Fruit fly (Drosophila melanogaster) whole organism, wandering third instar larva: ENCODE measurements around the gene CSN8.

Experiments used
- Abd-B ChIP-seq: fragments of >200 bp; optimal IDR thresholded peaks from 2 replicates; lab custom pipeline; 2017; ENCODE audit warnings: missing biosample characterization, missing genetic modification characterization
- CG32264 ChIP-seq: fragments of 200-800 bp; sonication (Bioruptor generic); optimal IDR thresholded peaks from 2 replicates; lab custom pipeline; 2016; ENCODE audit warnings: missing biosample characterization, missing genetic modification characterization
- CrebA ChIP-seq: fragments of 200-800 bp; sonication (Bioruptor generic); optimal IDR thresholded peaks from 2 replicates; lab custom pipeline; 2016; ENCODE audit warnings: missing biosample characterization, mild to moderate bottlenecking, missing genetic modification characterization, borderline replicate concordance
- Dfd ChIP-seq: fragments of >200 bp; optimal IDR thresholded peaks from 2 replicates; lab custom pipeline; 2017; ENCODE audit warnings: missing biosample characterization, missing genetic modification characterization
- GATAd ChIP-seq: sonication (Bioruptor generic); optimal IDR thresholded peaks from 2 replicates; lab custom pipeline; 2016; ENCODE audit warnings: missing biosample characterization, missing genetic modification characterization
- HLH106 ChIP-seq: fragments of 200-800 bp; optimal IDR thresholded peaks from 3 replicates; lab custom pipeline; 2019; ENCODE audit warnings: missing biosample characterization, mild to moderate bottlenecking, missing genetic modification characterization, moderate library complexity
- Hnf4 ChIP-seq: fragments of 200-800 bp; sonication (Bioruptor generic); optimal IDR thresholded peaks from 2 replicates; lab custom pipeline; 2016; ENCODE audit warnings: missing biosample characterization, mild to moderate bottlenecking, missing genetic modification characterization
- Hr78 ChIP-seq: fragments of >200 bp; optimal IDR thresholded peaks from 2 replicates; lab custom pipeline; 2017; ENCODE audit warnings: missing biosample characterization, missing genetic modification characterization
- Jra ChIP-seq: sonication (Bioruptor generic); optimal IDR thresholded peaks from 2 replicates; lab custom pipeline; 2016; ENCODE audit warnings: missing biosample characterization, missing genetic modification characterization
- Mio ChIP-seq: sonication (Bioruptor generic); optimal IDR thresholded peaks from 2 replicates; lab custom pipeline; 2016; ENCODE audit warnings: missing biosample characterization, missing genetic modification characterization
- Myc ChIP-seq: fragments of >200 bp; optimal IDR thresholded peaks from 2 replicates; lab custom pipeline; 2017
- OdsH ChIP-seq: fragments of 200-800 bp; sonication (Bioruptor generic); optimal IDR thresholded peaks from 2 replicates; lab custom pipeline; 2016; ENCODE audit warnings: missing biosample characterization, mild to moderate bottlenecking, missing genetic modification characterization
- Rel ChIP-seq, 2 experiments: fragments of 200-800 bp; sonication (Bioruptor generic) in 1 of 2; optimal IDR thresholded peaks; 2 replicates in 1 of 2; 3 replicates in 1 of 2; lab custom pipeline; 2016 to 2019; ENCODE audit warnings: mild to moderate bottlenecking in 2 of 2, missing biosample characterization in 2 of 2, missing genetic modification characterization in 2 of 2, moderate library complexity in 1 of 2
- Sp1 ChIP-seq: fragments of 200-800 bp; sonication (Bioruptor generic); optimal IDR thresholded peaks from 3 replicates; lab custom pipeline; 2019; ENCODE audit warnings: missing biosample characterization, mild to moderate bottlenecking, missing genetic modification characterization, moderate library complexity
- Vsx2 ChIP-seq: fragments of 200-300, 225-300 bp; sonication (Bioruptor generic); optimal IDR thresholded peaks from 2 replicates; lab custom pipeline; 2018; ENCODE audit warnings: missing biosample characterization, missing genetic modification characterization; ENCODE audit not compliant: partially characterized antibody
- br ChIP-seq: fragments of 200-800 bp; sonication (Bioruptor generic); optimal IDR thresholded peaks from 2 replicates; lab custom pipeline; 2016; ENCODE audit warnings: missing biosample characterization, missing genetic modification characterization
- brk ChIP-seq: fragments of 200-800 bp; sonication (Bioruptor generic); optimal IDR thresholded peaks from 2 replicates; lab custom pipeline; 2016; ENCODE audit warnings: missing biosample characterization, mild to moderate bottlenecking, missing genetic modification characterization
- dl ChIP-seq, 2 experiments: fragments of 175-275, 200-275 bp in 1 of 2; fragments of 200-275 bp in 1 of 2; sonication (Bioruptor generic); optimal IDR thresholded peaks; lab custom pipeline; 2018; ENCODE audit warnings: mild to moderate bottlenecking in 2 of 2, missing biosample characterization in 2 of 2, missing genetic modification characterization in 2 of 2, moderate library complexity in 2 of 2; ENCODE audit not compliant: partially characterized antibody in 2 of 2, insufficient read depth in 1 of 2
- dmrt93B ChIP-seq: fragments of 200-800 bp; sonication (Bioruptor generic); optimal IDR thresholded peaks from 2 replicates; lab custom pipeline; 2018; ENCODE audit warnings: missing biosample characterization, mild to moderate bottlenecking, missing genetic modification characterization
- dsf ChIP-seq: sonication (Bioruptor generic); optimal IDR thresholded peaks from 2 replicates; lab custom pipeline; 2016; ENCODE audit warnings: missing biosample characterization, missing genetic modification characterization, borderline replicate concordance
- ey ChIP-seq: fragments of 200-800 bp; sonication (Bioruptor generic); optimal IDR thresholded peaks from 2 replicates; lab custom pipeline; 2016; ENCODE audit warnings: missing biosample characterization, missing genetic modification characterization
- foxo ChIP-seq, 2 experiments: fragments of 200-800 bp; sonication (Bioruptor generic); optimal IDR thresholded peaks; 2 replicates in 1 of 2; 3 replicates in 1 of 2; lab custom pipeline; 2016 to 2017; ENCODE audit warnings: missing biosample characterization in 2 of 2, missing genetic modification characterization in 2 of 2
- jim ChIP-seq: fragments of 175-275, 200-325 bp; sonication (Bioruptor generic); optimal IDR thresholded peaks from 2 replicates; lab custom pipeline; 2016; ENCODE audit warnings: missing biosample characterization, mild to moderate bottlenecking, missing genetic modification characterization
- lola ChIP-seq: fragments of >200 bp; optimal IDR thresholded peaks from 2 replicates; lab custom pipeline; 2017; ENCODE audit warnings: missing biosample characterization, missing genetic modification characterization
- pan ChIP-seq: fragments of >200 bp; optimal IDR thresholded peaks from 2 replicates; lab custom pipeline; 2017
- psq ChIP-seq: fragments of 200-800 bp; sonication (Bioruptor generic); optimal IDR thresholded peaks from 3 replicates; lab custom pipeline; 2017; ENCODE audit warnings: missing biosample characterization, mild to moderate bottlenecking, missing genetic modification characterization, moderate library complexity
- sage ChIP-seq: fragments of 200-800 bp; sonication (Bioruptor generic); optimal IDR thresholded peaks from 2 replicates; lab custom pipeline; 2016; ENCODE audit warnings: missing biosample characterization, mild to moderate bottlenecking, missing genetic modification characterization
- sv ChIP-seq: fragments of 200-800 bp; sonication (Bioruptor generic); optimal IDR thresholded peaks from 3 replicates; lab custom pipeline; 2016; ENCODE audit warnings: missing biosample characterization, missing genetic modification characterization
- woc ChIP-seq: sonication (Bioruptor generic); optimal IDR thresholded peaks from 2 replicates; lab custom pipeline; 2016; ENCODE audit warnings: missing biosample characterization, mild to moderate bottlenecking, missing genetic modification characterization

CSN8 gene

DNA sequence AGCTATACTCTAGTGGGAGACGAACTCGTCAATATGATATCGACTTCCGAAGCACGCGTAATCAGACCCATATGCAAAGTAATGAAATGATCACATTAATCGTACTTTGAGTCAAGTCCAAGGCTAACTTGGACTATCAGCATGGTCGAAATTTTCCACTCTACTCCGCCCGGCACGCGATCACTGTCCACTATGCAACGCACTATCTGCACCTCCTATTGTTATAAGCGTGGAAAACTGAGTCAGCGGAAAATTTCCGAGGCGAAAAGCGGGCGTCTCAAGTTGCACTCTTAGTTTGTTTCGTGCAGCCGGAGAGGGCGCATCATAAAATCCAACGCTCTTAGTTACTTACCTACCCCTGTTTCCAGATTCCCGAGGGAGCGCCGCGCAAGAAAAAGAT, 21.2 kb downstream of the CSN8 start:
- no peak for TF ChIP-seq sv (GFP tag; lab: Kevin White, UChicago)
- no peak for TF ChIP-seq dsf (GFP tag; lab: Kevin White, UChicago)
- no peak for TF ChIP-seq Dfd (GFP tag; lab: Kevin White, UChicago)
- TF ChIP-seq brk (GFP tag; lab: Kevin White, UChicago) = no peak
- no peak for TF ChIP-seq woc (GFP tag; lab: Kevin White, UChicago)
- TF ChIP-seq Sp1 = no peak
- no peak for TF ChIP-seq lola (GFP tag; lab: Kevin White, UChicago)
- no peak for TF ChIP-seq foxo (GFP tag; optimal IDR thresholded peaks at IDR 0.05; lab: Kevin White, UChicago)
- TF ChIP-seq OdsH (GFP tag; lab: Kevin White, UChicago) = no peak
- TF ChIP-seq sage = no peak
- no peak for TF ChIP-seq psq (GFP tag; lab: Kevin White, UChicago)
- no peak for TF ChIP-seq Rel (GFP tag; optimal IDR thresholded peaks at IDR 0.05; lab: Kevin White, UChicago)
- no peak for TF ChIP-seq Rel (tag; optimal IDR thresholded peaks at IDR 0.05; lab: Kevin White, UChicago)
- TF ChIP-seq br (GFP tag; lab: Kevin White, UChicago) = no peak
- TF ChIP-seq Abd-B (GFP tag; lab: Kevin White, UChicago) = no peak
- TF ChIP-seq Myc (lab: Kevin White, UChicago) = no peak
- TF ChIP-seq Jra (GFP tag; lab: Kevin White, UChicago) = no peak
- TF ChIP-seq Hr78 = no peak

DNA sequence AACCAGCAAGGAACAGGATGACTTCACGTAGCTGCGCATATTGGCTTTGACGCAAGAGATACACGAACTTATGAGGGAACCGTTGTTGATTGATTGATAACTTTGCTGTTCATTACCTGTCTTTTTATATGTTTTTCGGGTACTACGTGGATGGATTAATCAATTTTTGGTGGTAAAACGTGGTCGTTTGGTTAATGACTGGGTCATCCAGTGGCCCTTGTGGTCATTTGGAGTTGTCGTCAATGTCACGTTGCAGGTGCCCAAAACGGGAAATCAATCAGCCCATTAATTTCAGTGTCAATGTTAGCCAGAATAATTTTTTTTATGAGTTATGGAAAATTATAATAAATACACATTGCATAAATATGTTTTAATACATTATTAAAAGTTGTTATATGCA, 24.6 kb downstream of the CSN8 start, which contains the start of gene CG42819:
TSS of gene CG42819 (minus strand) at position 101 of the 400 bp plus-strand sequence.
- TF ChIP-seq CG32264 (no peak), CrebA (GFP tag; lab: Kevin White, UChicago) (no peak), pan (lab: Kevin White, UChicago) (no peak)

DNA sequence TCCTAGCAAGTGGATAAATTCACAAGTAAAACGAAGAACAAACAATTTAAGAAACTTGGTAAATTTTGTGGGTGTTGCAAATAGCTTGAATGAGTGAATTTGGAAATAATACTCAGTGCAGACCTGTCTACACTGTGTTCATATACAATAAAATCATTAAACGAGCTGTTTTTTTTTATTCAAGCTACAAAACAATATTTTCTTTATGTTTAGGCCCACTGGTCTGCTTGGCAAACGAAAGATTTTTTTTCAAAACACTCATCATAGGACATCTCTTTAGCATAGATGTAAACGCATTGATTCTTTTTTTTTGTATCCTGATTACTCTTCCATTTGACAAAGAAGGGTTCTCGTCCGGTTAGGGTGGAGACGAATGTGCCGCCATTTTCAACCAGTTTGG, 27.6 kb downstream of the CSN8 start, which contains the start of gene CG42820:
TSS of gene CG42820 (minus strand) at position 101 of the 400 bp plus-strand sequence.
- no peak for TF ChIP-seq Abd-B (GFP tag; lab: Kevin White, UChicago)
- no peak for TF ChIP-seq ey (GFP tag; lab: Kevin White, UChicago)
- TF ChIP-seq HLH106 (tag; lab: Kevin White, UChicago) = no peak
- no peak for TF ChIP-seq sage
- no peak for TF ChIP-seq jim (GFP tag; lab: Kevin White, UChicago)
- no peak for TF ChIP-seq dl (GFP tag; optimal IDR thresholded peaks at IDR 0.05; lab: Kevin White, UChicago; ENCODE audit: insufficient read depth in 1 of 2, partially characterized antibody in 2 of 2)
- no peak for TF ChIP-seq Sp1
- no peak for TF ChIP-seq lola (GFP tag; lab: Kevin White, UChicago)
- TF ChIP-seq Mio = no peak
- TF ChIP-seq psq (GFP tag; lab: Kevin White, UChicago) = no peak
- TF ChIP-seq pan (lab: Kevin White, UChicago) = no peak
- TF ChIP-seq Vsx2 (GFP tag; lab: Kevin White, UChicago) = no peak
- no peak for TF ChIP-seq Myc (lab: Kevin White, UChicago)
- no peak for TF ChIP-seq Hnf4 (GFP tag; lab: Kevin White, UChicago)

DNA sequence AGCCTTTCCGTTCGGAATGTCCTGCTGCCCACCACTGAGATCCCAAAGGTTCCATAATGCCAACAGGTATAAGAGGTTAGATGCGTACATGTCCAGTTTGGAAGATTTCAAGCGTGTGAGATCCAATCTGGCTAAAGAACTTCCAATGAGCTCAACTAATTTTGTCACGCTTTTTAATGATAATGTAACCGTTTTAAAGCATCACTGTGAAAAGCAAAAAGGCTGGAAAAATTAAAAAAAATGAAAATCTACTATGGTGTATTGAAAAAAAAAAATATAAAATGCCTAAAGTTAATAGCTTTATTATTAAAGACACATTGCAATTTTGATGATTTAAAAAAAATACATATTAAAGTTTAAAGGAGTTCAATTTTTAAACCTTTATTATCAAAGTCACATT, 28.5 kb downstream of the CSN8 start, which contains the start of gene Acp29AB:
TSS of gene Acp29AB (minus strand) at position 101 of the 400 bp plus-strand sequence.
- TF ChIP-seq Myc (lab: Kevin White, UChicago) (no peak), br (GFP tag; lab: Kevin White, UChicago) (no peak)
- TF ChIP-seq, all 38 proteins: peak for 0

DNA sequence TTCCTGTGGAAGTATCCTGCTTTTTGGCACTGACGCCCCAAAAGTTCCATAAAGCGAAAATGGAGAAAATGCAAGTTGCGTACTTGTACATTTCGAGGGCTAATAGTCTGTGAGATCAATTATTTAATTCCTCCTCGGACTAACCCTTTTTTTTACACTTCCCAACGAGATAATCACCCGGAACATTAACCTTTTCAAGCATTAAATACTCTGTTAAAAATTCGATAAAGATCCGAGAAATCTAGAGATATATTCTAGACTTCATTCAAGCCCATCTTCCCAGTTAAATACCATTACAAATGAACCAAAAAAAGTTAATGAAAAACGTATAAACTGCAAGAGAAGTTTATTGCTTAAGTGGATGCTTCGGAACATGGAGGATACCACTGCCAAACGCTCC, 29.5 kb downstream of the CSN8 start, which contains the start of gene lectin-29Ca:
TSS of gene lectin-29Ca (minus strand) at position 101 of the 400 bp plus-strand sequence.
- no peak for TF ChIP-seq dmrt93B (GFP tag; lab: Kevin White, UChicago)

DNA sequence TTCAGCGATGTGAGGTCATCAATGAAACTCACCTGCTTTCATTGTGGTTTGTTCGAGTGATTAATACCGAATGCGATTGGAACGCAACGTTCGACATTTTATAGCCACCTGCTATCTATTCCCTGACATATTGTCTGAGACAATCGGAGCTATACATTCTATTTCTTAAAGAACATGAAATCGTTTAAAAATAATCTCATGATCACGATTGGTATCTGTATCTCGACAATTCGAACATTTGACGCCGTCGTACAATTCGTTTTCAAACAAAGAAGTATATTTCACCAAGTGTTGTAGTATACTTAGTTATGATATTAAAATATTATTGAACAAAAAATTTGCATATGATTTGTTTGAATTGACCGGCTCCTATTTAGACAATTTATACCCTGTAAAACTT, 30.2 kb downstream of the CSN8 start, which contains the start of gene Peritrophin-15b:
TSS of gene Peritrophin-15b (minus strand) at position 101 of the 400 bp plus-strand sequence.
- TF ChIP-seq lola (GFP tag; lab: Kevin White, UChicago) = no peak
- TF ChIP-seq CrebA (GFP tag; lab: Kevin White, UChicago) = no peak
- TF ChIP-seq ey (GFP tag; lab: Kevin White, UChicago) = no peak
- TF ChIP-seq Sp1 = no peak
- no peak for TF ChIP-seq GATAd (GFP tag; lab: Kevin White, UChicago)
